Worm (Caenorhabditis elegans): ENCODE data around the gene dct-19.

The dct-19 gene

ce11 chrIV:12915479-12915878 is 27.3 kb upstream of the dct-19 start, which contains the start of gene srz-15:
TSS of gene srz-15 (plus strand) at chrIV:12915779.
- TF ChIP-seq aptf-2 (GFP tag; conservative IDR thresholded peaks at IDR 0.05) (no peak), madf-3 (GFP tag; IDR thresholded peaks at IDR 0.05) (no peak), mes-4 (tag; optimal IDR thresholded peaks at IDR 0.05) (no peak), ZK185.1 (tag; optimal IDR thresholded peaks at IDR 0.05; ENCODE audit: poor library complexity, severe bottlenecking) (no peak), tbx-9 (tag; optimal IDR thresholded peaks at IDR 0.05; ENCODE audit: borderline replicate concordance) (no peak), ceh-100 (GFP tag; IDR thresholded peaks at IDR 0.05) (no peak), snpc-1.3 (tag; optimal IDR thresholded peaks at IDR 0.05; ENCODE audit: insufficient read depth) (no peak), bed-2 (GFP tag; IDR thresholded peaks at IDR 0.05) (no peak), aptf-3 (GFP tag; IDR thresholded peaks at IDR 0.05) (no peak), nhr-179 (tag; optimal IDR thresholded peaks at IDR 0.05) (no peak), somi-1 (GFP tag; optimal IDR thresholded peaks at IDR 0.05) (no peak)

ce11 chrIV:12918256-12918655 is 24.5 kb upstream of the dct-19 start, which contains the start of gene C32H11.3:
TSS of gene C32H11.3 (plus strand) at chrIV:12918556.
- TF ChIP-seq lsl-1 (GFP tag; optimal IDR thresholded peaks at IDR 0.05) (no peak), zfh-2 (GFP tag; conservative IDR thresholded peaks at IDR 0.05) (no peak)

- TF ChIP-seq hmg-1.2 (GFP tag; IDR thresholded peaks at IDR 0.05) = no peak
Observed at ce11 chrIV:12920553-12920952, 22.2 kb upstream of the dct-19 start.

- TF ChIP-seq nhr-80 (tag; optimal IDR thresholded peaks at IDR 0.05) = peak; percentile 32
- no peak for TF ChIP-seq C17E4.6 (GFP tag; IDR thresholded peaks at IDR 0.05)
Observed at ce11 chrIV:12921027-12921426, 21.7 kb upstream of the dct-19 start, which contains the start of gene C32H11.4. TSS of gene C32H11.4 (plus strand) at chrIV:12921264.

ce11 chrIV:12924332-12924731 is 18.4 kb upstream of the dct-19 start, which contains the start of gene srlf-4:
TSS of gene srlf-4 (minus strand) at chrIV:12924432.
- no peak for TF ChIP-seq egl-18 (GFP tag; IDR thresholded peaks at IDR 0.05)
- TF ChIP-seq bed-1 (GFP tag; IDR thresholded peaks at IDR 0.05) = 0 out of 2 replicates have a peak, but pooled peaks have one; percentile 34
- TF ChIP-seq snpc-4 (GFP tag; optimal IDR thresholded peaks at IDR 0.05) = no peak
- no peak for TF ChIP-seq snpc-4 (tag; optimal IDR thresholded peaks at IDR 0.05)

ce11 chrIV:12926639-12927038 is 16.1 kb upstream of the dct-19 start, which contains the start of gene srlf-5:
TSS of gene srlf-5 (minus strand) at chrIV:12926739.
- TF ChIP-seq sdz-38 (tag; optimal IDR thresholded peaks at IDR 0.05) (no peak), ama-1 (optimal IDR thresholded peaks at IDR 0.05) (no peak), ama-1 (GFP tag; optimal IDR thresholded peaks at IDR 0.05) (no peak), ztf-6 (GFP tag; IDR thresholded peaks at IDR 0.05) (no peak), B0261.1 (tag; optimal IDR thresholded peaks at IDR 0.05) (no peak), mes-4 (tag; optimal IDR thresholded peaks at IDR 0.05) (no peak), zfh-2 (GFP tag; conservative IDR thresholded peaks at IDR 0.05) (no peak)

- TF ChIP-seq nhr-80 (tag; optimal IDR thresholded peaks at IDR 0.05) (peak; percentile 69), nfyb-1 (GFP tag; IDR thresholded peaks at IDR 0.05) (peak; percentile 78), unc-62 (GFP tag; optimal IDR thresholded peaks at IDR 0.05) (no peak), mxl-1 (tag; optimal IDR thresholded peaks at IDR 0.05) (no peak), dpff-1 (tag; optimal IDR thresholded peaks at IDR 0.05) (no peak)
Observed at ce11 chrIV:12936221-12936776, 6.4 kb upstream of the dct-19 start, which contains the start of the genes cld-1 and dod-21. TSS of gene cld-1 (minus strand) at chrIV:12936271. TSS of gene dod-21 (plus strand) at chrIV:12936738.

Data from whole organism, young adult.